Worm (Caenorhabditis elegans) whole organism, early embryonic: ENCODE measurements around the gene F47F2.1.

Experiments used
- B0310.2 ChIP-seq: sonication (generic microtip); optimal IDR thresholded peaks from 2 replicates; lab custom pipeline; 2016; ENCODE audit warnings: mild to moderate bottlenecking, missing genetic modification characterization, missing compliant biosample characterization
- F13C5.2 ChIP-seq: sonication (generic microtip); optimal IDR thresholded peaks from 2 replicates; lab custom pipeline; 2017; ENCODE audit warnings: mild to moderate bottlenecking, missing genetic modification characterization, inconsistent platforms, missing compliant biosample characterization
- ama-1 ChIP-seq: fragments of 150-350 bp; optimal IDR thresholded peaks from 2 replicates; lab custom pipeline; 2014
- ceh-13 ChIP-seq: fragments of 200-800 bp; sonication (Bioruptor generic); optimal IDR thresholded peaks from 2 replicates; lab custom pipeline; 2018; ENCODE audit warnings: mild to moderate bottlenecking, missing genetic modification characterization, missing compliant biosample characterization
- ets-7 ChIP-seq: sonication (generic microtip); optimal IDR thresholded peaks from 2 replicates; lab custom pipeline; 2016; ENCODE audit warnings: missing genotype, missing genetic modification characterization, missing compliant biosample characterization
- flt-1 ChIP-seq: fragments of 200-800 bp; sonication (Bioruptor generic); IDR thresholded peaks from 2 replicates; pipeline ENCODE4 v1.3.6; 2022; ENCODE audit warnings: missing genetic modification characterization, missing compliant biosample characterization
- hmbx-1 ChIP-seq: sonication (generic microtip); optimal IDR thresholded peaks from 2 replicates; lab custom pipeline; 2016; ENCODE audit warnings: mild to moderate bottlenecking, missing genetic modification characterization, missing compliant biosample characterization
- hmg-4 ChIP-seq: fragments of 200-800 bp; sonication (Bioruptor generic); optimal IDR thresholded peaks from 2 replicates; lab custom pipeline; 2018; ENCODE audit warnings: mild to moderate bottlenecking, missing genetic modification characterization, missing compliant biosample characterization
- hnd-1 ChIP-seq: sonication (generic microtip); optimal IDR thresholded peaks from 2 replicates; lab custom pipeline; 2016; ENCODE audit warnings: missing genetic modification characterization, missing compliant biosample characterization
- sea-1 ChIP-seq: fragments of 200-800 bp; sonication (Bioruptor generic); conservative IDR thresholded peaks from 2 replicates; pipeline ENCODE4 v1.3.6; 2022; ENCODE audit warnings: missing genetic modification characterization, missing compliant biosample characterization
- tra-4 ChIP-seq: sonication (generic microtip); optimal IDR thresholded peaks from 2 replicates; lab custom pipeline; 2017; ENCODE audit warnings: missing genetic modification characterization, missing compliant biosample characterization

DNA sequence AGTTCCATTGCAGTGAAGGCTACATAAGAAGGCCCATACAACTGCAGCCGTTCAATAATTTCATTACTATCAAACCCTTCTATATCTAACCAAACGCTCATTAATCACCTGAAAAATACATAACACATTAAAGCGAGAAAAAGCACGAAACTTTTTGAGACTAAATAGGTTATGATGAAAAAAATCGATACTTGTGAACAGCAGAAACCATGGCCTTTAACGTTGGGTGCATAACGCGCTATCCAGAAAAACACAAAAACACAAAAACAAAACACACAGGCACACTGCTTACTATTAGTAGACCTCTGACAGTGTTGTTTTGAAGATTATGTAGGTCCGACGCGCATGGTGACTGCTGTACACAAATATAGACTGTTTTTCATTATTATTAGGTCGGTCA lies 32.9 kb downstream of the F47F2.1 start, which contains the start of gene T22B2.5:
- TF ChIP-seq tra-4 (tag; lab: Kevin White, UChicago): no peak
- TF ChIP-seq hmg-4 (GFP tag; lab: Kevin White, UChicago): no peak
- no peak for TF ChIP-seq ama-1 (lab: Kevin White, UChicago)
- TF ChIP-seq sea-1 (GFP tag; lab: Robert Waterston, UW): no peak
- TF ChIP-seq ets-7 (tag; lab: Kevin White, UChicago): no peak
- TF ChIP-seq ceh-13 (GFP tag; lab: Kevin White, UChicago): no peak
- no peak for TF ChIP-seq flt-1
- TF ChIP-seq hnd-1 (tag; lab: Kevin White, UChicago): no peak
- no peak for TF ChIP-seq F13C5.2 (tag; lab: Kevin White, UChicago)
- no peak for TF ChIP-seq B0310.2 (tag; lab: Kevin White, UChicago)
- TF ChIP-seq hmbx-1 (tag; lab: Kevin White, UChicago): no peak
